Worm (Caenorhabditis elegans) whole organism, midembryonic: ENCODE results near the gene lin-29.
A peak's percentile ranks its signal among the peaks of the same experiment; 100 is the strongest.

Experiments
- T22C8.4 ChIP-seq: fragments of 200-800 bp; sonication (Bioruptor generic); IDR thresholded peaks from 2 replicates; pipeline ENCODE4 v1.3.6; 2022; ENCODE audit warnings: missing genetic modification characterization, missing compliant biosample characterization
- cog-1 ChIP-seq: sonication (generic microtip); optimal IDR thresholded peaks from 2 replicates; lab custom pipeline; 2016; ENCODE audit warnings: missing genetic modification characterization, missing compliant biosample characterization
- flt-1 ChIP-seq: fragments of 200-800 bp; sonication (Bioruptor generic); IDR thresholded peaks from 2 replicates; pipeline ENCODE4 v1.3.6; 2022; ENCODE audit warnings: missing genetic modification characterization, missing compliant biosample characterization
- klf-2 ChIP-seq: fragments of 200-800 bp; sonication (Bioruptor generic); conservative IDR thresholded peaks from 2 replicates; pipeline ENCODE4 v1.3.6; 2022; ENCODE audit warnings: missing genetic modification reagents, missing genetic modification characterization, missing compliant biosample characterization
- med-1 ChIP-seq: sonication (generic microtip); optimal IDR thresholded peaks from 2 replicates; lab custom pipeline; 2017; ENCODE audit warnings: missing genetic modification characterization, mild to moderate bottlenecking, missing compliant biosample characterization, antibody characterized with exemption, missing genetic modification reagents; ENCODE audit not compliant: insufficient read depth
- ref-1 ChIP-seq: fragments of 200-800 bp; sonication (Bioruptor generic); conservative IDR thresholded peaks from 2 replicates; pipeline ENCODE4 v1.3.6; 2022; ENCODE audit warnings: missing genetic modification reagents, missing genetic modification characterization, missing compliant biosample characterization
- tab-1 ChIP-seq: fragments of 200-800 bp; sonication (Bioruptor generic); IDR thresholded peaks from 2 replicates; pipeline ENCODE4 v1.3.6; 2022; ENCODE audit warnings: missing genetic modification characterization, missing compliant biosample characterization
- ztf-23 ChIP-seq: fragments of 200-800 bp; sonication (Bioruptor generic); IDR thresholded peaks from 2 replicates; pipeline ENCODE4 v1.3.6; 2022; ENCODE audit warnings: missing genetic modification reagents, missing genetic modification characterization, missing compliant biosample characterization
- ztf-29 ChIP-seq: fragments of 200-800 bp; sonication (Bioruptor generic); IDR thresholded peaks from 2 replicates; pipeline ENCODE4 v1.3.6; 2022; ENCODE audit warnings: missing genetic modification reagents, missing genetic modification characterization, missing compliant biosample characterization

The lin-29 gene

ce11 chrII:11960596-11961217, 25.6 kb upstream of the lin-29 start:
- TF ChIP-seq ref-1 (GFP tag; lab: Robert Waterston, UW) (peak; percentile 99), cog-1 (tag; lab: Kevin White, UChicago) (peak; percentile 100), tab-1 (GFP tag; lab: Robert Waterston, UW) (peak; percentile 100), ztf-23 (GFP tag; lab: Robert Waterston, UW) (peak; percentile 99), flt-1 (GFP tag; lab: Robert Waterston, UW) (peak; percentile 100), T22C8.4 (GFP tag; lab: Robert Waterston, UW) (peak; percentile 99), ztf-29 (GFP tag; lab: Robert Waterston, UW) (peak; percentile 100), med-1 (GFP tag; lab: Kevin White, UChicago) (peak; percentile 95), klf-2 (GFP tag; lab: Robert Waterston, UW) (peak; percentile 100)

- TF ChIP-seq T22C8.4 (GFP tag; lab: Robert Waterston, UW) (no peak; the same call in 1 of the 2 replicates), ref-1 (GFP tag; lab: Robert Waterston, UW) (peak; percentile 60), klf-2 (GFP tag; lab: Robert Waterston, UW) (no peak), ztf-23 (GFP tag; lab: Robert Waterston, UW) (peak; percentile 74), flt-1 (GFP tag; lab: Robert Waterston, UW) (peak; percentile 84), ztf-29 (GFP tag; lab: Robert Waterston, UW) (peak; percentile 62; the same call in 1 of the 2 replicates), cog-1 (tag; lab: Kevin White, UChicago) (peak; percentile 75)
Observed at ce11 chrII:11958793-11959574, 23.8 kb upstream of the lin-29 start.

ce11 chrII:11954811-11955210, 19.7 kb upstream of the lin-29 start:
- TF ChIP-seq T22C8.4 (GFP tag; lab: Robert Waterston, UW): no peak
- TF ChIP-seq ztf-23 (GFP tag; lab: Robert Waterston, UW): no peak
- no peak for TF ChIP-seq flt-1 (GFP tag; lab: Robert Waterston, UW)
- no peak for TF ChIP-seq med-1 (GFP tag; lab: Kevin White, UChicago)
- peak; percentile 21; the same call in 1 of the 2 replicates for TF ChIP-seq ztf-29 (GFP tag; lab: Robert Waterston, UW)
- no peak for TF ChIP-seq cog-1 (tag; lab: Kevin White, UChicago)
- TF ChIP-seq tab-1 (GFP tag; lab: Robert Waterston, UW): no peak

DNA sequence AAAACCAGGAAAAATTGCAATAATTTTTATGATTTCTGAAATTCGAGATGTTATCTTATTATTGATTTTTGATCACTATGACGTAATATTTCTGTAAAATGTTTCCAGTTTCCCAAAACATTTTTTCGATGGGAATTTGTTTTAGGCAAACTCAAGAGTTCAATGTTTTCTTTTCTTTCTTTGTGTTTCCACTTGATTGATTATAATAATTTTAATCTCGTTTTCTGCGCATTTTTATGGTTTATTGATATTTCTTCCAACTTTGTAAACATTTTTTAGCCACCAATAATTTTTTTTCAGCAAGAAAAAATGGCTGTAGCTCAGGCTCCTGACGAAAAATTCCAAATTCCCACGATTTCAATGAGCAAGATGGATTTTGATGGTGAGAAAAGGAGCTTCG, 19.1 kb upstream of the lin-29 start, which contains the start of gene W03C9.6:
Gene W03C9.6 (plus strand): TSS at position 301 of the 400 bp plus-strand sequence.
- TF ChIP-seq med-1 (GFP tag; lab: Kevin White, UChicago): no peak

DNA sequence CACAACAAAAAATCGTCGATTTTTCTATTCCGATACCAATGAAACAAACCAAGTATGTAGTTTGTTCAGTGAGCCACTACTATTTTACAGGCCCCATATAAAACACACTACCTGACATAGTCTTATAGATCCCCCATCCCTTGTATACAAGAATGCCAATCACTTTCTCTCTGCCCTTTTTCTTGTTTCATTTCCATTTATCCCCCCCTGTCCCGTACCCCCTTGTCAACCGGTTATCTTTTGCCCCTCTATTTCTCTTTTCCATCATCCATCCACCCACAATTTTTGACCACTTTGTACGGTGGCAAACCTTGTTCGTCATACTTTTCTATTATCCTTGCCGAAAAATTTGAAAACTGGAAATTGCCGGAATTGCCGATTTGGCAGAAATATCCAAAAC, 17.8 kb upstream of the lin-29 start:
- no peak for TF ChIP-seq med-1 (GFP tag; lab: Kevin White, UChicago)
- TF ChIP-seq ztf-23 (GFP tag; lab: Robert Waterston, UW): no peak
- TF ChIP-seq cog-1 (tag; lab: Kevin White, UChicago): no peak
- no peak for TF ChIP-seq ref-1 (GFP tag; lab: Robert Waterston, UW)
- no peak for TF ChIP-seq tab-1 (GFP tag; lab: Robert Waterston, UW)
- TF ChIP-seq flt-1 (GFP tag; lab: Robert Waterston, UW): no peak
- TF ChIP-seq ztf-29 (GFP tag; lab: Robert Waterston, UW): no peak
- TF ChIP-seq T22C8.4 (GFP tag; lab: Robert Waterston, UW): no peak
- no peak for TF ChIP-seq klf-2 (GFP tag; lab: Robert Waterston, UW)

DNA sequence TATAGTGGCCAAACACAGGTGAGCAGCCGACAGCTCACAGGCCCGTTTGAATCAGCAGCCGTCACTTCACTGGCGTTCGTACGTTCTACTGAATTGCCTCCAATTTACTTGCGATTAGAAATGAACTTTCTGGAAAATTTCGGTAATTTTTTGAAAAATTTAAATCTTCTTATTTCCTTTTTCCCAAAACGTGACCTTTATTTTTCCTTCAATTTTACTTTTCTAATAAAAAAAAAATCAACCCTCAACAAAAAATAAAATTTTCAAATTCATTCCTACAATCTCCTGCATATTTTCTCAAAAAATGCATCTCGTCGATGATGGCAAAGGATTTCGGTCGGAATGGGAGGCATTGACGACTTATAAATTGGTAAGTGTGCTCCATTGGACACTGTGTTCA, 13.3 kb upstream of the lin-29 start, which contains the start of gene W03C9.8:
Gene W03C9.8 (plus strand): TSS at position 301 of the 400 bp plus-strand sequence.
- no peak for TF ChIP-seq T22C8.4 (GFP tag; lab: Robert Waterston, UW)
- TF ChIP-seq ztf-29 (GFP tag; lab: Robert Waterston, UW): no peak
- no peak for TF ChIP-seq ztf-23 (GFP tag; lab: Robert Waterston, UW)
- no peak for TF ChIP-seq cog-1 (tag; lab: Kevin White, UChicago)
- no peak for TF ChIP-seq ref-1 (GFP tag; lab: Robert Waterston, UW)
- no peak for TF ChIP-seq tab-1 (GFP tag; lab: Robert Waterston, UW)
- no peak for TF ChIP-seq flt-1 (GFP tag; lab: Robert Waterston, UW)
- TF ChIP-seq klf-2 (GFP tag; lab: Robert Waterston, UW): no peak
- no peak for TF ChIP-seq med-1 (GFP tag; lab: Kevin White, UChicago)

DNA sequence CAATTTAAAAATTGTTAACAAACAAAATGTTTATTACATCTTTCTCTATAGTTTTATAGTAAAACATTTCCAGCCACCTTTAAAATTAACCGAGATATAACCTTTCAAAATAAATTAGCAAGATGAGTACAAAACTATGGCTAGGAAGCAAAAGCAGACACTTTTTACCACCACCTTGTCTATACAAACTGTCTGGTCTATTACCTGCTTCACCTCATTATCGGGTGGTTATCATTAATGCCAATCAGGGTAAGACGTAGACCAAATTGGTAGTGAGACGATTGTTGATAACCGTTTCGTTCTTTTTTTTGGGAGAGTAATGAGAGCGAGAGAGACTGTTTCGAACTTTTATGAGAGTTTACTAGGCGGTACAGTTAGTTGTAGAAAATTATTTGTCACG, 1.2 kb upstream of the lin-29 start:
- TF ChIP-seq ztf-29 (GFP tag; lab: Robert Waterston, UW) (no peak), cog-1 (tag; lab: Kevin White, UChicago) (no peak), ztf-23 (GFP tag; lab: Robert Waterston, UW) (no peak)

- TF ChIP-seq cog-1 (tag; lab: Kevin White, UChicago): no peak
- TF ChIP-seq ref-1 (GFP tag; lab: Robert Waterston, UW): no peak
- TF ChIP-seq klf-2 (GFP tag; lab: Robert Waterston, UW): no peak
- TF ChIP-seq ztf-23 (GFP tag; lab: Robert Waterston, UW): no peak
- no peak for TF ChIP-seq tab-1 (GFP tag; lab: Robert Waterston, UW)
- peak; percentile 52; the same call in 1 of the 2 replicates for TF ChIP-seq ztf-29 (GFP tag; lab: Robert Waterston, UW)
Observed at ce11 chrII:11930132-11930531, 5.0 kb downstream of the lin-29 start.

DNA sequence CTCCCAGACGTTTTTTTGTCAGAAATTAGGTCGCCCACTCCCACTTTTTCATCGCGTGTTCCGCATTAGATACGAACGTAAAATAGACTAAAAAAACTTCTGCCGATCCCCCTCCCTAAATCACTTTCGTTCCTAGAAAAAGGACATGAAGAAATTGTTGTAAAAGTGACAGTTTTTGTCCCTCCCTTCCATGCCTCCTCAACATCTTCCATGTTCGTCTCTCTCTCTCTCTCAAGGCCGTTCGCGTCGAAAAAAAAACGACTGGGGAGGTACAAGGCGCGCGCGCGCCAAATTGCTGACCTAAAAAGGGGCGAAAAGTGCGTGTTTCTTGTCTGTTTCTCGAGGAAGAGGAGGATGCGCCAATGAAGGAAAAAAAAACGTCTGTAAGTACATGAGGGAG, 6.4 kb downstream of the lin-29 start:
- no peak for TF ChIP-seq flt-1 (GFP tag; lab: Robert Waterston, UW)
